Fruit fly (Drosophila melanogaster) whole organism, embryonic: ENCODE data around the gene Ostgamma.
A peak's percentile ranks its signal among the peaks of the same experiment; 100 is the strongest.

Source experiments
- CG10654 ChIP-seq: fragments of 200-800 bp; sonication (Bioruptor generic); optimal IDR thresholded peaks from 2 replicates; lab custom pipeline; 2016; ENCODE audit warnings: missing biosample characterization, missing genetic modification characterization
- CG11696 ChIP-seq: fragments of 200-800 bp; sonication (Bioruptor generic); IDR thresholded peaks from 2 replicates; pipeline ENCODE4 v1.3.6; 2022; ENCODE audit warnings: missing biosample characterization, missing genetic modification characterization
- CG1233 ChIP-seq: fragments of 200-800 bp; sonication (Bioruptor generic); optimal IDR thresholded peaks from 4 replicates; lab custom pipeline; 2018; ENCODE audit warnings: missing biosample characterization, mild to moderate bottlenecking, missing genetic modification characterization
- CG15073 ChIP-seq: fragments of 200-800 bp; sonication (Bioruptor generic); optimal IDR thresholded peaks from 2 replicates; lab custom pipeline; 2016; ENCODE audit warnings: missing biosample characterization, missing genetic modification characterization
- CG16815 ChIP-seq: fragments of 200-800 bp; sonication (Bioruptor generic); optimal IDR thresholded peaks from 3 replicates; lab custom pipeline; 2017; ENCODE audit warnings: missing biosample characterization, mild to moderate bottlenecking, missing genetic modification characterization
- CG30431 ChIP-seq: fragments of 200-800 bp; sonication (Bioruptor generic); optimal IDR thresholded peaks from 2 replicates; lab custom pipeline; 2017; ENCODE audit warnings: missing biosample characterization, missing genetic modification characterization
- CG3163 ChIP-seq: fragments of 200-800 bp; sonication (Bioruptor generic); optimal IDR thresholded peaks from 3 replicates; lab custom pipeline; 2016; ENCODE audit warnings: missing biosample characterization, missing genetic modification characterization
- CG34224 ChIP-seq: fragments of 200-800 bp; sonication (Bioruptor generic); IDR thresholded peaks from 3 replicates; pipeline ENCODE4 v1.3.6; 2022; ENCODE audit warnings: missing biosample characterization, missing genetic modification characterization; ENCODE audit not compliant: partially characterized antibody
- CG34422 ChIP-seq: fragments of 200-800 bp; sonication (Bioruptor generic); IDR thresholded peaks from 3 replicates; pipeline ENCODE4 v1.3.6; 2022; ENCODE audit warnings: missing biosample characterization, missing genetic modification characterization
- CG4404 ChIP-seq: fragments of 200-800 bp; sonication (Bioruptor generic); IDR thresholded peaks from 2 replicates; pipeline ENCODE4 v1.3.6; 2022; ENCODE audit warnings: missing biosample characterization, missing genetic modification characterization
- CG6272 ChIP-seq: fragments of 200-800 bp; sonication (Bioruptor generic); IDR thresholded peaks from 2 replicates; pipeline ENCODE4 v1.3.6; 2022; ENCODE audit warnings: missing biosample characterization, missing genetic modification characterization
- CG6689 ChIP-seq: fragments of 200-800 bp; sonication (Bioruptor generic); IDR thresholded peaks from 2 replicates; pipeline ENCODE4 v1.3.6; 2022; ENCODE audit warnings: missing biosample characterization, missing genetic modification characterization
- CG7839 ChIP-seq: fragments of 200-800 bp; sonication (Bioruptor generic); optimal IDR thresholded peaks from 3 replicates; lab custom pipeline; 2018; ENCODE audit warnings: missing biosample characterization, mild to moderate bottlenecking, missing genetic modification characterization, moderate library complexity
- CG7963 ChIP-seq: fragments of 200-800 bp; sonication (Bioruptor generic); IDR thresholded peaks from 3 replicates; pipeline ENCODE4 v1.3.6; 2022; ENCODE audit warnings: missing biosample characterization, missing genetic modification characterization; ENCODE audit not compliant: partially characterized antibody
- CG8388 ChIP-seq: fragments of 200-800 bp; sonication (Bioruptor generic); optimal IDR thresholded peaks from 2 replicates; lab custom pipeline; 2019; ENCODE audit warnings: missing biosample characterization, mild to moderate bottlenecking, missing genetic modification characterization, moderate library complexity
- CG9797 ChIP-seq: fragments of 200-800 bp; sonication (Bioruptor generic); optimal IDR thresholded peaks from 3 replicates; lab custom pipeline; 2018; ENCODE audit warnings: missing biosample characterization, mild to moderate bottlenecking, missing genetic modification characterization
- Doc2 ChIP-seq: fragments of 200-800 bp; sonication (Bioruptor generic); IDR thresholded peaks from 2 replicates; pipeline ENCODE4 v1.3.6; 2022; ENCODE audit warnings: missing biosample characterization, missing genetic modification characterization
- E2f2 ChIP-seq: fragments of 200-800 bp; sonication (Bioruptor generic); IDR thresholded peaks from 2 replicates; pipeline ENCODE4 v1.3.6; 2022; ENCODE audit warnings: missing biosample characterization, missing genetic modification characterization
- H15 ChIP-seq: fragments of 200-800 bp; sonication (Bioruptor generic); IDR thresholded peaks from 3 replicates; pipeline ENCODE4 v1.3.6; 2022; ENCODE audit warnings: missing biosample characterization, missing genetic modification characterization
- HLH4C ChIP-seq: fragments of 200-800 bp; sonication (Bioruptor generic); IDR thresholded peaks from 3 replicates; pipeline ENCODE4 v1.3.6; 2022; ENCODE audit warnings: missing biosample characterization, missing genetic modification characterization; ENCODE audit not compliant: partially characterized antibody
- Hand ChIP-seq: fragments of 200-800 bp; sonication (Bioruptor generic); optimal IDR thresholded peaks from 2 replicates; lab custom pipeline; 2017; ENCODE audit warnings: mild to moderate bottlenecking, missing biosample characterization, missing genetic modification reagents, missing genetic modification characterization
- Jarid2 ChIP-seq: fragments of 200-800 bp; sonication (Bioruptor generic); optimal IDR thresholded peaks from 3 replicates; lab custom pipeline; 2017; ENCODE audit warnings: mild to moderate bottlenecking, missing biosample characterization, missing genetic modification reagents, missing genetic modification characterization
- Max ChIP-seq: fragments of 200-800 bp; sonication (Bioruptor generic); optimal IDR thresholded peaks from 2 replicates; lab custom pipeline; 2016; ENCODE audit warnings: missing biosample characterization, mild to moderate bottlenecking, missing genetic modification characterization
- NK7.1 ChIP-seq: fragments of 200-800 bp; sonication (Bioruptor generic); optimal IDR thresholded peaks from 3 replicates; lab custom pipeline; 2016; ENCODE audit warnings: missing biosample characterization, missing genetic modification characterization
- Oaz ChIP-seq: fragments of 200-800 bp; sonication (Bioruptor generic); IDR thresholded peaks from 2 replicates; pipeline ENCODE4 v1.3.6; 2022; ENCODE audit warnings: missing biosample characterization, missing genetic modification characterization
- Opbp ChIP-seq: fragments of 200-800 bp; sonication (Bioruptor generic); IDR thresholded peaks from 3 replicates; pipeline ENCODE4 v1.3.6; 2022; ENCODE audit warnings: missing biosample characterization, missing genetic modification characterization; ENCODE audit not compliant: partially characterized antibody
- Side ChIP-seq: fragments of 200-800 bp; sonication (Bioruptor generic); optimal IDR thresholded peaks from 2 replicates; lab custom pipeline; 2016; ENCODE audit warnings: missing biosample characterization, missing genetic modification characterization
- Stat92E ChIP-seq, 3 experiments: fragments of >200 bp in 2 of 3; fragments of 200-800 bp in 1 of 3; sonication (Bioruptor generic) in 1 of 3; optimal IDR thresholded peaks; 2 replicates each; lab custom pipeline; 2017 to 2019; ENCODE audit warnings: missing biosample characterization in 3 of 3, missing genetic modification characterization in 3 of 3, mild to moderate bottlenecking in 1 of 3, moderate library complexity in 1 of 3
- ato ChIP-seq: fragments of 200-800 bp; sonication (Bioruptor generic); IDR thresholded peaks from 2 replicates; pipeline ENCODE4 v1.3.6; 2022; ENCODE audit warnings: missing biosample characterization, missing genetic modification characterization; ENCODE audit not compliant: partially characterized antibody
- az2 ChIP-seq: fragments of 200-800 bp; sonication (Bioruptor generic); optimal IDR thresholded peaks from 3 replicates; lab custom pipeline; 2016; ENCODE audit warnings: missing biosample characterization, missing genetic modification characterization
- chinmo ChIP-seq: fragments of 200-800 bp; sonication (Bioruptor generic); IDR thresholded peaks from 4 replicates; pipeline ENCODE4 v1.3.6; 2022; ENCODE audit warnings: missing biosample characterization, missing genetic modification characterization; ENCODE audit not compliant: partially characterized antibody
- ci ChIP-seq: fragments of 200-800 bp; sonication (Bioruptor generic); IDR thresholded peaks from 3 replicates; pipeline ENCODE4 v1.3.6; 2022; ENCODE audit warnings: missing biosample characterization, missing genetic modification characterization
- emc ChIP-seq: fragments of 200-800 bp; sonication (Bioruptor generic); optimal IDR thresholded peaks from 2 replicates; lab custom pipeline; 2016; ENCODE audit warnings: missing biosample characterization, missing genetic modification characterization
- esg ChIP-seq: fragments of 200-800 bp; sonication (Bioruptor generic); conservative IDR thresholded peaks from 2 replicates; pipeline ENCODE4 v1.3.6; 2022; ENCODE audit warnings: missing biosample characterization, missing genetic modification characterization
- gce ChIP-seq: fragments of 200-800 bp; sonication (Bioruptor generic); IDR thresholded peaks from 3 replicates; pipeline ENCODE4 v1.3.6; 2022; ENCODE audit warnings: missing biosample characterization, missing genetic modification characterization
- lmd ChIP-seq: fragments of 200-800 bp; sonication (Bioruptor generic); IDR thresholded peaks from 2 replicates; pipeline ENCODE4 v1.3.6; 2022; ENCODE audit warnings: missing biosample characterization, missing genetic modification characterization
- mam ChIP-seq: fragments of 200-800 bp; sonication (Bioruptor generic); optimal IDR thresholded peaks from 3 replicates; lab custom pipeline; 2016; ENCODE audit warnings: missing biosample characterization, missing genetic modification characterization
- mld ChIP-seq: fragments of 200-800 bp; sonication (Bioruptor generic); IDR thresholded peaks from 3 replicates; pipeline ENCODE4 v1.3.6; 2022; ENCODE audit warnings: missing biosample characterization, missing genetic modification characterization; ENCODE audit not compliant: partially characterized antibody
- nmo ChIP-seq: fragments of 200-800 bp; sonication (Bioruptor generic); optimal IDR thresholded peaks from 2 replicates; lab custom pipeline; 2018; ENCODE audit warnings: missing biosample characterization, mild to moderate bottlenecking, missing genetic modification characterization, moderate library complexity
- pan ChIP-seq, 4 experiments: fragments of >200 bp in 3 of 4; fragments of 200-800 bp in 1 of 4; sonication (Bioruptor generic) in 1 of 4; optimal IDR thresholded peaks in 3 of 4; IDR thresholded peaks in 1 of 4; 2 replicates each; pipeline versions ENCODE4 v1.3.6 to Lab custom; 2017 to 2022; ENCODE audit warnings: missing biosample characterization in 2 of 4, missing genetic modification characterization in 2 of 4, mixed read lengths in 1 of 4
- ranshi ChIP-seq: fragments of 200-800 bp; sonication (Bioruptor generic); IDR thresholded peaks from 2 replicates; pipeline ENCODE4 v1.3.6; 2022; ENCODE audit warnings: missing biosample characterization, missing genetic modification characterization
- shn ChIP-seq: fragments of 200-800 bp; sonication (Bioruptor generic); optimal IDR thresholded peaks from 3 replicates; lab custom pipeline; 2016; ENCODE audit warnings: missing biosample characterization, missing genetic modification characterization
- so ChIP-seq: fragments of 200-800 bp; sonication (Bioruptor generic); IDR thresholded peaks from 3 replicates; pipeline ENCODE4 v1.3.6; 2022; ENCODE audit warnings: missing biosample characterization, missing genetic modification characterization
- tll ChIP-seq, 2 experiments: fragments of 200-800 bp in 1 of 2; fragments of >200 bp in 1 of 2; sonication (Bioruptor generic) in 1 of 2; optimal IDR thresholded peaks; 2 replicates each; lab custom pipeline; 2017 to 2019; ENCODE audit warnings: missing biosample characterization in 2 of 2, missing genetic modification characterization in 2 of 2, mild to moderate bottlenecking in 1 of 2, moderate library complexity in 1 of 2
- trh ChIP-seq: fragments of 200-800 bp; sonication (Bioruptor generic); optimal IDR thresholded peaks from 2 replicates; lab custom pipeline; 2016; ENCODE audit warnings: missing biosample characterization, missing genetic modification characterization
- wek ChIP-seq: fragments of 200-800 bp; sonication (Bioruptor generic); optimal IDR thresholded peaks from 3 replicates; lab custom pipeline; 2018; ENCODE audit warnings: missing biosample characterization, mild to moderate bottlenecking, missing genetic modification characterization, moderate library complexity
- yki ChIP-seq: fragments of >200 bp; optimal IDR thresholded peaks from 3 replicates; lab custom pipeline; 2018
- zfh1 ChIP-seq: fragments of 200-800 bp; sonication (Bioruptor generic); IDR thresholded peaks from 3 replicates; pipeline ENCODE4 v1.3.6; 2022; ENCODE audit warnings: missing biosample characterization, missing genetic modification characterization

Gene Ostgamma

DNA sequence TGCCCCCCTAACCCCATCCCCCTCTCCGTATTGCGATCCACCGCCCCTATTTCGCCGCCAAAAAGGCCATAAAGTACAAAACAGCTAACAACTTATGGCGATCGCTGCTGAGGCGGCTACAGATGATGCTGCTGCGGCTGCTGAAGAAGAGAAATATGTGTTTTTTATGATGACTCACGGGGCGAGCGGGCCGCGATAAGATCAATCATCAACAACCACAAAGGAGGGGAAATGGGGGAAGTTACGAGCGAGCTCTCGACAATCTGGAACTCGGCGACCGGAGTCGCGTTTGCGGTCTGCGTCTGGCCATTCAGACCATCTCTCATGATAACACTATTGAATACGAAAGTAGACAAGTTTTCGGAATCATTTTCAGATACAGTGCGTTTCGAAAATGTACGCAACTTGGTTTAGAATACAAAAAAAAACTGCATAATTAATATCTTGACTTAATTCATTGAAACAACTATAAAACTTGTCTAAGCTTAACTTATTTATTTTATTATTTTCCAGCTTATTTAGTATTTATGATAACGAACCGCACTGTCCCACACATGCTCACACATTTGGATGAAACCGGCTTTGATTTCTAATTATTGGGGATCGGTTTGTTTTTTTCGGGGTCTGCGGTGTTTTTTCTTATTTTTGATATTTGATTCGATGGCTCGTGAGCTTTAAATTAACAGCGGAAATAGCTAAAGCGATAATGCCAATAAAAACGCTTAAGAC, 15.7 kb downstream of the Ostgamma start (continued):
- TF ChIP-seq zfh1 (GFP tag; lab: Robert Waterston, UW) (peak; percentile 97), ranshi (GFP tag; lab: Robert Waterston, UW) (peak; percentile 96), Jarid2 (peak; percentile 70), CG16815 (peak; percentile 86), CG7839 (peak; percentile 97), CG34422 (GFP tag; lab: Robert Waterston, UW) (peak; percentile 98), mam (GFP tag; lab: Kevin White, UChicago) (peak; percentile 94), CG11696 (GFP tag; lab: Robert Waterston, UW) (peak; percentile 93), az2 (peak; percentile 95), Oaz (GFP tag; lab: Robert Waterston, UW) (peak; percentile 90), ci (GFP tag; lab: Robert Waterston, UW) (peak; percentile 99), CG4404 (GFP tag; lab: Robert Waterston, UW) (peak; percentile 91), CG30431 (GFP tag; lab: Kevin White, UChicago) (peak; percentile 85), CG34224 (no peak), wek (peak; percentile 85), CG8388 (GFP tag; lab: Kevin White, UChicago) (peak; percentile 97), chinmo (GFP tag; lab: Robert Waterston, UW) (0 out of 4 replicates have a peak, but pooled peaks have one; percentile 59), ato (GFP tag; lab: Robert Waterston, UW) (no peak), Hand (peak; percentile 89), CG1233 (GFP tag; lab: Kevin White, UChicago) (peak; percentile 94), emc (GFP tag; lab: Kevin White, UChicago) (peak; percentile 21), mld (no peak), E2f2 (peak; percentile 83), yki (lab: Kevin White, UChicago) (no peak), H15 (GFP tag; lab: Robert Waterston, UW) (peak; percentile 96), CG15073 (GFP tag; lab: Kevin White, UChicago) (peak; percentile 66), pan (optimal IDR thresholded peaks at IDR 0.05; lab: Kevin White, UChicago) (no peak), pan (GFP tag; optimal IDR thresholded peaks at IDR 0.05 in 1 of 2, IDR thresholded peaks at IDR 0.05 in 1 of 2) (peak in 1 of 2 experiments; percentile 97), gce (peak; percentile 97), Stat92E (GFP tag; optimal IDR thresholded peaks at IDR 0.05; lab: Kevin White, UChicago) (peak in 1 of 3 experiments; percentile 94), CG6689 (GFP tag; lab: Robert Waterston, UW) (peak; percentile 97), NK7.1 (GFP tag; lab: Kevin White, UChicago) (peak; percentile 87), Side (GFP tag; lab: Kevin White, UChicago) (peak; percentile 95), CG3163 (peak; percentile 78), Max (GFP tag; lab: Kevin White, UChicago) (peak; percentile 95), Doc2 (GFP tag; lab: Robert Waterston, UW) (peak; percentile 76), trh (GFP tag; lab: Kevin White, UChicago) (peak; percentile 89), so (peak; percentile 98), nmo (peak; percentile 96), tll (GFP tag; optimal IDR thresholded peaks at IDR 0.05; lab: Kevin White, UChicago) (peak in 1 of 2 experiments; percentile 36), HLH4C (no peak), CG9797 (GFP tag; lab: Kevin White, UChicago) (peak; percentile 38), CG7963 (GFP tag; lab: Robert Waterston, UW) (no peak), lmd (peak; percentile 97), CG10654 (peak; percentile 90), shn (peak; percentile 71), CG6272 (peak; percentile 93), Opbp (no peak), esg (GFP tag; lab: Robert Waterston, UW) (peak; percentile 96)
